Worm (Caenorhabditis elegans) whole organism, early embryonic: ENCODE measurements around the gene B0281.3.
"Not testable (repeated sequence)": the region's sequence is repeated elsewhere in the genome, so short reads cannot be mapped to it uniquely, and the experiment has no call there.

Experiments used
- B0310.2 ChIP-seq: sonication (generic microtip); optimal IDR thresholded peaks from 2 replicates; lab custom pipeline; 2016; ENCODE audit warnings: mild to moderate bottlenecking, missing genetic modification characterization, missing compliant biosample characterization
- F13C5.2 ChIP-seq: sonication (generic microtip); optimal IDR thresholded peaks from 2 replicates; lab custom pipeline; 2017; ENCODE audit warnings: mild to moderate bottlenecking, missing genetic modification characterization, inconsistent platforms, missing compliant biosample characterization
- aly-1 ChIP-seq: sonication (generic microtip); optimal IDR thresholded peaks from 2 replicates; lab custom pipeline; 2016; ENCODE audit warnings: missing genetic modification characterization, missing compliant biosample characterization
- ama-1 ChIP-seq: fragments of 150-350 bp; optimal IDR thresholded peaks from 2 replicates; lab custom pipeline; 2014
- ceh-13 ChIP-seq: fragments of 200-800 bp; sonication (Bioruptor generic); optimal IDR thresholded peaks from 2 replicates; lab custom pipeline; 2018; ENCODE audit warnings: mild to moderate bottlenecking, missing genetic modification characterization, missing compliant biosample characterization
- ceh-36 ChIP-seq: sonication (generic microtip); optimal IDR thresholded peaks from 2 replicates; lab custom pipeline; 2016; ENCODE audit warnings: missing genetic modification characterization, inconsistent platforms, missing compliant biosample characterization
- ets-7 ChIP-seq: sonication (generic microtip); optimal IDR thresholded peaks from 2 replicates; lab custom pipeline; 2016; ENCODE audit warnings: missing genotype, missing genetic modification characterization, missing compliant biosample characterization
- flt-1 ChIP-seq: fragments of 200-800 bp; sonication (Bioruptor generic); IDR thresholded peaks from 2 replicates; pipeline ENCODE4 v1.3.6; 2022; ENCODE audit warnings: missing genetic modification characterization, missing compliant biosample characterization
- hmbx-1 ChIP-seq: sonication (generic microtip); optimal IDR thresholded peaks from 2 replicates; lab custom pipeline; 2016; ENCODE audit warnings: mild to moderate bottlenecking, missing genetic modification characterization, missing compliant biosample characterization
- hmg-4 ChIP-seq: fragments of 200-800 bp; sonication (Bioruptor generic); optimal IDR thresholded peaks from 2 replicates; lab custom pipeline; 2018; ENCODE audit warnings: mild to moderate bottlenecking, missing genetic modification characterization, missing compliant biosample characterization
- hnd-1 ChIP-seq: sonication (generic microtip); optimal IDR thresholded peaks from 2 replicates; lab custom pipeline; 2016; ENCODE audit warnings: missing genetic modification characterization, missing compliant biosample characterization
- pes-1 ChIP-seq: fragments of 200-800 bp; sonication (Bioruptor generic); IDR thresholded peaks from 2 replicates; pipeline ENCODE4 v1.3.6; 2022; ENCODE audit warnings: missing genetic modification reagents, missing genetic modification characterization, missing compliant biosample characterization
- scrt-1 ChIP-seq: fragments of 200-800 bp; sonication (Bioruptor generic); IDR thresholded peaks from 2 replicates; pipeline ENCODE4 v1.3.6; 2022; ENCODE audit warnings: missing genetic modification characterization, missing compliant biosample characterization
- sea-1 ChIP-seq: fragments of 200-800 bp; sonication (Bioruptor generic); conservative IDR thresholded peaks from 2 replicates; pipeline ENCODE4 v1.3.6; 2022; ENCODE audit warnings: missing genetic modification characterization, missing compliant biosample characterization
- tbx-11 ChIP-seq: fragments of 200-800 bp; sonication (Bioruptor generic); IDR thresholded peaks from 2 replicates; pipeline ENCODE4 v1.3.6; 2022; ENCODE audit warnings: missing genetic modification characterization, missing compliant biosample characterization
- tbx-37 ChIP-seq: fragments of 200-800 bp; sonication (Bioruptor generic); conservative IDR thresholded peaks from 2 replicates; pipeline ENCODE4 v1.3.6; 2022; ENCODE audit warnings: missing genetic modification reagents, missing genetic modification characterization, missing compliant biosample characterization
- tra-4 ChIP-seq: sonication (generic microtip); optimal IDR thresholded peaks from 2 replicates; lab custom pipeline; 2017; ENCODE audit warnings: missing genetic modification characterization, missing compliant biosample characterization

B0281.3 gene

ce11 chrII:2306741-2307140, at the start of gene B0281.3:
TSS of gene B0281.3 (plus strand) at chrII:2307041.
- TF ChIP-seq pes-1 (GFP tag; lab: Robert Waterston, UW) (no peak), ets-7 (tag; lab: Kevin White, UChicago) (no peak), tra-4 (tag; lab: Kevin White, UChicago) (no peak), flt-1 (no peak), scrt-1 (GFP tag; lab: Robert Waterston, UW) (no peak), hmbx-1 (tag; lab: Kevin White, UChicago) (no peak), B0310.2 (tag; lab: Kevin White, UChicago) (no peak), hmg-4 (GFP tag; lab: Kevin White, UChicago) (no peak), ceh-36 (tag; lab: Kevin White, UChicago) (no peak), tbx-11 (GFP tag; lab: Robert Waterston, UW) (no peak), ceh-13 (GFP tag; lab: Kevin White, UChicago) (no peak), aly-1 (tag; lab: Kevin White, UChicago) (no peak), ama-1 (no peak), sea-1 (GFP tag; lab: Robert Waterston, UW) (no peak), tbx-37 (GFP tag; lab: Robert Waterston, UW) (no peak), hnd-1 (tag; lab: Kevin White, UChicago) (no peak)

- TF ChIP-seq ets-7 (tag; lab: Kevin White, UChicago) (no peak), B0310.2 (tag; lab: Kevin White, UChicago) (no peak), hmbx-1 (tag; lab: Kevin White, UChicago) (no peak), hmg-4 (GFP tag; lab: Kevin White, UChicago) (no peak), tbx-11 (GFP tag; lab: Robert Waterston, UW) (no peak), flt-1 (no peak), tbx-37 (GFP tag; lab: Robert Waterston, UW) (no peak), hnd-1 (tag; lab: Kevin White, UChicago) (no peak), ceh-36 (tag; lab: Kevin White, UChicago) (no peak), aly-1 (tag; lab: Kevin White, UChicago) (no peak), tra-4 (tag; lab: Kevin White, UChicago) (no peak), scrt-1 (GFP tag; lab: Robert Waterston, UW) (no peak), ama-1 (no peak), ceh-13 (GFP tag; lab: Kevin White, UChicago) (no peak), F13C5.2 (tag; lab: Kevin White, UChicago) (no peak), sea-1 (GFP tag; lab: Robert Waterston, UW) (no peak), pes-1 (GFP tag; lab: Robert Waterston, UW) (no peak)
Measured at ce11 chrII:2273750-2274149, 33.1 kb upstream of the B0281.3 start.

- TF ChIP-seq tbx-11 (GFP tag; lab: Robert Waterston, UW) (no peak), hmbx-1 (tag; lab: Kevin White, UChicago) (no peak), ceh-36 (tag; lab: Kevin White, UChicago) (no peak), ceh-13 (GFP tag; lab: Kevin White, UChicago) (no peak), tbx-37 (GFP tag; lab: Robert Waterston, UW) (no peak), F13C5.2 (tag; lab: Kevin White, UChicago) (no peak), hnd-1 (tag; lab: Kevin White, UChicago) (no peak), hmg-4 (GFP tag; lab: Kevin White, UChicago) (no peak), ama-1 (no peak), B0310.2 (tag; lab: Kevin White, UChicago) (no peak), scrt-1 (GFP tag; lab: Robert Waterston, UW) (no peak), pes-1 (GFP tag; lab: Robert Waterston, UW) (no peak), aly-1 (tag; lab: Kevin White, UChicago) (no peak), ets-7 (tag; lab: Kevin White, UChicago) (no peak), tra-4 (tag; lab: Kevin White, UChicago) (no peak), sea-1 (GFP tag; lab: Robert Waterston, UW) (no peak), flt-1 (no peak)
Measured at ce11 chrII:2277418-2277817, 29.4 kb upstream of the B0281.3 start, which contains the start of gene K09F6.15. TSS of gene K09F6.15 (minus strand) at chrII:2277518.

DNA sequence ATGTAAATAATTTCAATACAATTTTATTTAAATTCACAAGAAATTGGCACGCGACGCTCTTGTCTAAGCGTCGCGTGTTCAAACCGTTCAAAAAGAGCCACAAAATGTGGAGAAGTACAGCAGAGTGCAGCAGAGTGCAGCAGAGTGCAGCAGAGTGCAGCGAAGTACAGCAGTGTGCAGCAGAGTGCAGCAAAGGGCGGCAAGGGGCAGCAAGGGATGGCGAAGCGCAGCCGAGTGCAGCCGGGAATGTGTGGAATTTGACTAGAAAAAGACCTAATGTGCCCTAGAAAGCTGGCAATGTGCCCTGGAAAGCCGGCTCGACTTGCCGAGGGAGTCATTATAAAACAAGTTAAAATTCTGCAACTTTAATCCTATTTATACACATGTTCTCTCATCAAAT, 27.6 kb upstream of the B0281.3 start, which contains the start of gene K09F6.6:
Gene K09F6.6 (minus strand): TSS at position 43 of the 400 bp plus-strand sequence.
- TF ChIP-seq tra-4 (tag; lab: Kevin White, UChicago): no peak

ce11 chrII:2279839-2280238, 27.0 kb upstream of the B0281.3 start, which contains the start of gene K09F6.11:
TSS of gene K09F6.11 (plus strand) at chrII:2280139.
- TF ChIP-seq ets-7 (tag; lab: Kevin White, UChicago) (no peak), hmbx-1 (tag; lab: Kevin White, UChicago) (no peak), ama-1 (no peak), tbx-37 (GFP tag; lab: Robert Waterston, UW) (no peak), pes-1 (GFP tag; lab: Robert Waterston, UW) (no peak), scrt-1 (GFP tag; lab: Robert Waterston, UW) (no peak), aly-1 (tag; lab: Kevin White, UChicago) (no peak), ceh-36 (tag; lab: Kevin White, UChicago) (no peak), hnd-1 (tag; lab: Kevin White, UChicago) (no peak), B0310.2 (tag; lab: Kevin White, UChicago) (no peak), tra-4 (tag; lab: Kevin White, UChicago) (no peak), tbx-11 (GFP tag; lab: Robert Waterston, UW) (no peak), F13C5.2 (tag; lab: Kevin White, UChicago) (no peak), sea-1 (GFP tag; lab: Robert Waterston, UW) (no peak)

- TF ChIP-seq F13C5.2, tra-4, B0310.2 (tag; lab: Kevin White, UChicago): not testable (repeated sequence)
Measured at ce11 chrII:2282599-2282998, 24.2 kb upstream of the B0281.3 start, which contains the start of gene K09F6.9. TSS of gene K09F6.9 (minus strand) at chrII:2282699.

ce11 chrII:2284703-2285102, 22.1 kb upstream of the B0281.3 start:
- no peak for TF ChIP-seq tra-4 (tag; lab: Kevin White, UChicago)
- TF ChIP-seq ceh-36 (tag; lab: Kevin White, UChicago): no peak
- no peak for TF ChIP-seq tbx-11 (GFP tag; lab: Robert Waterston, UW)
- no peak for TF ChIP-seq hnd-1 (tag; lab: Kevin White, UChicago)
- TF ChIP-seq ama-1: no peak
- no peak for TF ChIP-seq hmbx-1 (tag; lab: Kevin White, UChicago)
- TF ChIP-seq hmg-4 (GFP tag; lab: Kevin White, UChicago): no peak
- TF ChIP-seq scrt-1 (GFP tag; lab: Robert Waterston, UW): no peak
- TF ChIP-seq pes-1 (GFP tag; lab: Robert Waterston, UW): no peak
- TF ChIP-seq B0310.2 (tag; lab: Kevin White, UChicago): no peak
